Worm (Caenorhabditis elegans) whole organism, late embryonic: ENCODE measurements around the gene T04C12.9.

Experiments
- ceh-30 ChIP-seq: fragments of 150-350 bp; optimal IDR thresholded peaks from 2 replicates; lab custom pipeline; 2014; ENCODE audit warnings: missing biosample characterization, missing genetic modification characterization
- ceh-45 ChIP-seq: fragments of 200-800 bp; sonication (Bioruptor generic); IDR thresholded peaks from 2 replicates; pipeline ENCODE4 v1.3.6; 2022; ENCODE audit warnings: missing genetic modification reagents, missing genetic modification characterization, missing compliant biosample characterization
- ets-4 ChIP-seq: sonication (generic microtip); optimal IDR thresholded peaks from 2 replicates; lab custom pipeline; 2016; ENCODE audit warnings: missing genetic modification characterization, missing compliant biosample characterization
- pat-9 ChIP-seq: fragments of 200-800 bp; sonication (Bioruptor generic); optimal IDR thresholded peaks from 2 replicates; lab custom pipeline; 2018; ENCODE audit warnings: mild to moderate bottlenecking, missing genetic modification characterization, moderate library complexity, missing compliant biosample characterization
- pqm-1 ChIP-seq: sonication (generic microtip); optimal IDR thresholded peaks from 2 replicates; lab custom pipeline; 2016; ENCODE audit warnings: missing genetic modification characterization, missing compliant biosample characterization
- sox-4 ChIP-seq: sonication (generic microtip); optimal IDR thresholded peaks from 2 replicates; lab custom pipeline; 2017; ENCODE audit warnings: mild to moderate bottlenecking, missing genetic modification characterization, inconsistent platforms, missing compliant biosample characterization
- unc-86 ChIP-seq: sonication (generic microtip); optimal IDR thresholded peaks from 2 replicates; lab custom pipeline; 2016; ENCODE audit warnings: missing genetic modification characterization, missing compliant biosample characterization

ce11 chrV:11095873-11096272 is 32.9 kb upstream of the T04C12.9 start, which contains the start of gene Y42A5A.3:
- no peak for TF ChIP-seq ceh-30 (tag; lab: Kevin White, UChicago)
- TF ChIP-seq unc-86 (tag; lab: Kevin White, UChicago), result no peak
- no peak for TF ChIP-seq pat-9 (tag; lab: Kevin White, UChicago)
- TF ChIP-seq ets-4, result no peak
- no peak for TF ChIP-seq sox-4
- TF ChIP-seq pqm-1 (tag; lab: Kevin White, UChicago), result no peak
- no peak for TF ChIP-seq ceh-45 (GFP tag; lab: Robert Waterston, UW)
